Worm (Caenorhabditis elegans) whole organism, L2 larva: ENCODE results near the gene clec-6.
A peak's percentile ranks its signal among the peaks of the same experiment; 100 is the strongest.

Experiments
- C34F6.9 ChIP-seq: fragments of 150-350 bp; optimal IDR thresholded peaks from 2 replicates; lab custom pipeline; 2014; ENCODE audit warnings: missing biosample characterization, missing genetic modification characterization
- F13H6.1 ChIP-seq: sonication (generic microtip); optimal IDR thresholded peaks from 2 replicates; lab custom pipeline; 2016; ENCODE audit warnings: missing genetic modification characterization, missing compliant biosample characterization
- Y55F3AM.14 ChIP-seq: fragments of 200-800 bp; sonication (Bioruptor generic); optimal IDR thresholded peaks from 2 replicates; lab custom pipeline; 2018; ENCODE audit warnings: mild to moderate bottlenecking, missing genetic modification characterization, missing compliant biosample characterization
- ZK546.5 ChIP-seq: sonication (generic microtip); optimal IDR thresholded peaks from 2 replicates; lab custom pipeline; 2017; ENCODE audit warnings: missing biosample characterization, missing genetic modification characterization
- alr-1 ChIP-seq: fragments of 150-350 bp; optimal IDR thresholded peaks from 2 replicates; lab custom pipeline; 2014; ENCODE audit warnings: missing biosample characterization, missing genetic modification characterization
- aly-2 ChIP-seq: fragments of 150-350 bp; optimal IDR thresholded peaks from 2 replicates; lab custom pipeline; 2014; ENCODE audit warnings: missing biosample characterization, missing genetic modification characterization
- blmp-1 ChIP-seq: sonication (generic microtip); optimal IDR thresholded peaks from 2 replicates; lab custom pipeline; 2017; ENCODE audit warnings: missing genetic modification characterization, mild to moderate bottlenecking, missing compliant biosample characterization, antibody characterized with exemption, moderate library complexity; ENCODE audit not compliant: insufficient read depth
- ceh-16 ChIP-seq: fragments of 150-350 bp; optimal IDR thresholded peaks from 2 replicates; lab custom pipeline; 2014; ENCODE audit warnings: missing biosample characterization, missing genetic modification characterization
- ceh-82 ChIP-seq: fragments of 150-350 bp; optimal IDR thresholded peaks from 2 replicates; lab custom pipeline; 2014; ENCODE audit warnings: missing biosample characterization, missing genetic modification characterization
- crh-2 ChIP-seq: sonication (generic microtip); optimal IDR thresholded peaks from 2 replicates; lab custom pipeline; 2017; ENCODE audit warnings: missing biosample characterization, missing genetic modification characterization
- egl-27 ChIP-seq: sonication (generic microtip); optimal IDR thresholded peaks from 3 replicates; lab custom pipeline; 2017; ENCODE audit warnings: missing biosample characterization, missing genetic modification reagents, missing genetic modification characterization
- elt-1 ChIP-seq: fragments of 150-350 bp; optimal IDR thresholded peaks from 2 replicates; lab custom pipeline; 2014; ENCODE audit warnings: missing biosample characterization, missing genetic modification characterization
- elt-3 ChIP-seq: sonication (generic microtip); optimal IDR thresholded peaks from 2 replicates; lab custom pipeline; 2017; ENCODE audit warnings: missing biosample characterization, missing genetic modification characterization
- fos-1 ChIP-seq: fragments of 150-350 bp; optimal IDR thresholded peaks from 2 replicates; lab custom pipeline; 2014; ENCODE audit warnings: missing biosample characterization, missing genetic modification characterization
- gmeb-1 ChIP-seq: fragments of 150-350 bp; optimal IDR thresholded peaks from 2 replicates; lab custom pipeline; 2014; ENCODE audit warnings: missing biosample characterization, missing genetic modification characterization
- lin-11 ChIP-seq: fragments of 150-350 bp; sonication (generic microtip); optimal IDR thresholded peaks from 2 replicates; lab custom pipeline; 2014; ENCODE audit warnings: missing biosample characterization, missing genetic modification characterization, inconsistent platforms, mixed read lengths
- lin-13 ChIP-seq: fragments of 150-350 bp; optimal IDR thresholded peaks from 2 replicates; lab custom pipeline; 2014; ENCODE audit warnings: missing biosample characterization, missing genetic modification reagents, missing genetic modification characterization
- lsy-2 ChIP-seq, 2 experiments: fragments of 150-350 bp in 1 of 2; sonication (generic microtip) in 1 of 2; optimal IDR thresholded peaks; 2 replicates each; lab custom pipeline; 2014 to 2017; ENCODE audit warnings: missing biosample characterization in 2 of 2, missing genetic modification characterization in 2 of 2
- mab-5 ChIP-seq: fragments of 150-350 bp; optimal IDR thresholded peaks from 2 replicates; lab custom pipeline; 2014; ENCODE audit warnings: missing biosample characterization, missing genetic modification characterization
- mbf-1 ChIP-seq: sonication (generic microtip); optimal IDR thresholded peaks from 2 replicates; lab custom pipeline; 2017; ENCODE audit warnings: missing biosample characterization, missing genetic modification characterization
- mdl-1 ChIP-seq, 2 experiments: fragments of 150-350 bp in 1 of 2; sonication (generic microtip) in 1 of 2; optimal IDR thresholded peaks; 2 replicates each; lab custom pipeline; 2017; ENCODE audit warnings: missing biosample characterization in 2 of 2, missing genetic modification characterization in 2 of 2
- nhr-10 ChIP-seq: sonication (generic microtip); optimal IDR thresholded peaks from 2 replicates; lab custom pipeline; 2017; ENCODE audit warnings: missing biosample characterization, missing genetic modification characterization
- nhr-12 ChIP-seq: fragments of 150-350 bp; optimal IDR thresholded peaks from 2 replicates; lab custom pipeline; 2014; ENCODE audit warnings: missing biosample characterization, missing genetic modification characterization
- nhr-129 ChIP-seq: fragments of 150-350 bp; optimal IDR thresholded peaks from 2 replicates; lab custom pipeline; 2014; ENCODE audit warnings: missing biosample characterization, missing genetic modification characterization
- nhr-21 ChIP-seq: fragments of 150-350 bp; optimal IDR thresholded peaks from 2 replicates; lab custom pipeline; 2014; ENCODE audit warnings: missing biosample characterization, missing genetic modification characterization
- nhr-23 ChIP-seq: fragments of 150-350 bp; optimal IDR thresholded peaks from 2 replicates; lab custom pipeline; 2014; ENCODE audit warnings: missing biosample characterization, missing genetic modification reagents, missing genetic modification characterization
- nhr-25 ChIP-seq: fragments of 150-350 bp; sonication (generic microtip); optimal IDR thresholded peaks from 3 replicates; lab custom pipeline; 2014; ENCODE audit warnings: missing biosample characterization, missing genetic modification characterization
- nhr-6 ChIP-seq: fragments of 150-350 bp; optimal IDR thresholded peaks from 2 replicates; lab custom pipeline; 2014; ENCODE audit warnings: missing biosample characterization, missing genetic modification characterization
- nhr-77 ChIP-seq: fragments of 150-350 bp; optimal IDR thresholded peaks from 2 replicates; lab custom pipeline; 2014; ENCODE audit warnings: missing biosample characterization, missing genetic modification characterization
- peb-1 ChIP-seq: fragments of 150-350 bp; optimal IDR thresholded peaks from 2 replicates; lab custom pipeline; 2014; ENCODE audit warnings: missing biosample characterization, missing genetic modification characterization
- sma-3 ChIP-seq: sonication (generic microtip); optimal IDR thresholded peaks from 2 replicates; lab custom pipeline; 2016; ENCODE audit warnings: missing genetic modification reagents, missing genetic modification characterization, missing compliant biosample characterization
- sma-9 ChIP-seq, 2 experiments: fragments of 150-350 bp in 1 of 2; sonication (generic microtip) in 1 of 2; optimal IDR thresholded peaks; 2 replicates each; lab custom pipeline; 2014 to 2016; ENCODE audit warnings: missing genetic modification characterization in 2 of 2, mild to moderate bottlenecking in 1 of 2, missing biosample characterization in 1 of 2, missing compliant biosample characterization in 1 of 2, missing genetic modification reagents in 1 of 2, moderate library complexity in 1 of 2
- snpc-4 ChIP-seq: fragments of 150-350 bp; optimal IDR thresholded peaks from 2 replicates; lab custom pipeline; 2014; ENCODE audit warnings: missing biosample characterization, missing genetic modification characterization
- unc-39 ChIP-seq: fragments of 150-350 bp; optimal IDR thresholded peaks from 2 replicates; lab custom pipeline; 2014; ENCODE audit warnings: missing biosample characterization, missing genetic modification characterization
- unc-55 ChIP-seq: fragments of 150-350 bp; sonication (generic microtip); optimal IDR thresholded peaks from 3 replicates; lab custom pipeline; 2014; ENCODE audit warnings: missing biosample characterization, missing genetic modification reagents, missing genetic modification characterization
- ztf-1 ChIP-seq: fragments of 200-800 bp; sonication (Bioruptor generic); conservative IDR thresholded peaks from 2 replicates; pipeline ENCODE4 v1.3.6; 2022; ENCODE audit warnings: missing genetic modification characterization, missing compliant biosample characterization
- ztf-11 ChIP-seq: sonication (generic microtip); optimal IDR thresholded peaks from 2 replicates; lab custom pipeline; 2017; ENCODE audit warnings: missing biosample characterization, missing genetic modification characterization
- ztf-4 ChIP-seq: fragments of 150-350 bp; optimal IDR thresholded peaks from 2 replicates; lab custom pipeline; 2014; ENCODE audit warnings: missing biosample characterization, missing genetic modification characterization

Gene clec-6

ce11 chrIII:4906365-4906764, 19.1 kb upstream of the clec-6 start:
- TF ChIP-seq gmeb-1 (tag; lab: Kevin White, UChicago) (peak; percentile 20), fos-1 (peak; percentile 99), nhr-6 (tag; lab: Kevin White, UChicago) (no peak)

ce11 chrIII:4905405-4905804, 18.2 kb upstream of the clec-6 start, which contains the start of gene F26F4.8:
Gene F26F4.8, minus strand, starts transcription at chrIII:4905473.
- TF ChIP-seq nhr-6 (tag; lab: Kevin White, UChicago), result no peak
- TF ChIP-seq ztf-1 (GFP tag; lab: Robert Waterston, UW), result no peak
- peak; percentile 21 for TF ChIP-seq unc-55 (GFP tag; lab: Kevin White, UChicago)
- TF ChIP-seq ceh-82 (tag; lab: Kevin White, UChicago), result no peak
- TF ChIP-seq unc-39 (tag; lab: Kevin White, UChicago), result no peak
- TF ChIP-seq elt-1 (tag; lab: Kevin White, UChicago), result no peak
- no peak for TF ChIP-seq ztf-11 (tag; lab: Kevin White, UChicago)
- TF ChIP-seq nhr-77 (tag; lab: Kevin White, UChicago), result no peak
- TF ChIP-seq lin-11, result no peak
- no peak for TF ChIP-seq peb-1 (tag; lab: Kevin White, UChicago)
- TF ChIP-seq blmp-1, result no peak
- TF ChIP-seq snpc-4 (tag; lab: Kevin White, UChicago), result no peak
- TF ChIP-seq nhr-10 (tag; lab: Kevin White, UChicago), result no peak
- no peak for TF ChIP-seq nhr-23
- peak in 1 of 2 experiments; percentile 41 for TF ChIP-seq lsy-2 (tag; optimal IDR thresholded peaks at IDR 0.05; lab: Kevin White, UChicago)
- peak; percentile 55 for TF ChIP-seq C34F6.9 (tag; lab: Kevin White, UChicago)
- TF ChIP-seq egl-27 (tag; lab: Kevin White, UChicago), result no peak
- TF ChIP-seq mbf-1 (tag; lab: Kevin White, UChicago), result no peak
- peak; percentile 36 for TF ChIP-seq fos-1
- TF ChIP-seq nhr-21 (tag; lab: Kevin White, UChicago), result no peak
- no peak for TF ChIP-seq alr-1
- peak; percentile 28 for TF ChIP-seq F13H6.1 (tag; lab: Kevin White, UChicago)
- TF ChIP-seq ztf-4 (tag; lab: Kevin White, UChicago), result no peak
- TF ChIP-seq aly-2, result no peak
- TF ChIP-seq nhr-129 (tag; lab: Kevin White, UChicago), result peak; percentile 16
- TF ChIP-seq gmeb-1 (tag; lab: Kevin White, UChicago), result peak; percentile 17
- TF ChIP-seq lin-13, result no peak
- no peak for TF ChIP-seq mdl-1 (tag; optimal IDR thresholded peaks at IDR 0.05; lab: Kevin White, UChicago)
- no peak for TF ChIP-seq sma-9 (GFP tag; optimal IDR thresholded peaks at IDR 0.05; lab: Kevin White, UChicago)
- no peak for TF ChIP-seq sma-9 (tag; optimal IDR thresholded peaks at IDR 0.05; lab: Kevin White, UChicago)
- TF ChIP-seq crh-2 (tag; lab: Kevin White, UChicago), result no peak
- no peak for TF ChIP-seq mab-5 (tag; lab: Kevin White, UChicago)

ce11 chrIII:4903784-4904183, 16.5 kb upstream of the clec-6 start, which contains the start of gene kbp-2:
Gene kbp-2, minus strand, starts transcription at chrIII:4903884.
- TF ChIP-seq aly-2 (no peak), mdl-1 (tag; optimal IDR thresholded peaks at IDR 0.05; lab: Kevin White, UChicago) (no peak), elt-3 (no peak), nhr-6 (tag; lab: Kevin White, UChicago) (no peak), nhr-25 (tag; lab: Kevin White, UChicago) (no peak), nhr-21 (tag; lab: Kevin White, UChicago) (no peak), Y55F3AM.14 (GFP tag; lab: Kevin White, UChicago) (no peak), ZK546.5 (tag; lab: Kevin White, UChicago) (no peak), nhr-12 (tag; lab: Kevin White, UChicago) (no peak), unc-55 (GFP tag; lab: Kevin White, UChicago) (no peak), lin-11 (no peak), mab-5 (tag; lab: Kevin White, UChicago) (no peak), ceh-16 (tag; lab: Kevin White, UChicago) (no peak), gmeb-1 (tag; lab: Kevin White, UChicago) (no peak), sma-3 (GFP tag; lab: Kevin White, UChicago) (no peak), elt-1 (tag; lab: Kevin White, UChicago) (no peak), ztf-4 (tag; lab: Kevin White, UChicago) (no peak)
